Fruit fly (Drosophila melanogaster) whole organism, embryonic: Measurements from ENCODE around the gene CG32459.

Experiments used
- Ada2b ChIP-seq: fragments of 200-800 bp; sonication (Bioruptor generic); IDR thresholded peaks from 2 replicates; pipeline ENCODE4 v1.3.6; 2022; ENCODE audit warnings: missing biosample characterization, missing genetic modification characterization
- CG2889 ChIP-seq: fragments of 200-800 bp; sonication (Bioruptor generic); IDR thresholded peaks from 3 replicates; pipeline ENCODE4 v1.3.6; 2022; ENCODE audit warnings: missing biosample characterization, missing genetic modification characterization
- CG7963 ChIP-seq: fragments of 200-800 bp; sonication (Bioruptor generic); IDR thresholded peaks from 3 replicates; pipeline ENCODE4 v1.3.6; 2022; ENCODE audit warnings: missing biosample characterization, missing genetic modification characterization; ENCODE audit not compliant: partially characterized antibody
- Hsf ChIP-seq: fragments of 200-800 bp; sonication (Bioruptor generic); optimal IDR thresholded peaks from 3 replicates; lab custom pipeline; 2016; ENCODE audit warnings: missing biosample characterization, missing genetic modification characterization
- Sox100B ChIP-seq: fragments of 200-800 bp; sonication (Bioruptor generic); optimal IDR thresholded peaks from 3 replicates; lab custom pipeline; 2018; ENCODE audit warnings: missing biosample characterization, mild to moderate bottlenecking, missing genetic modification characterization
- cato ChIP-seq: fragments of 200-800 bp; sonication (Bioruptor generic); optimal IDR thresholded peaks from 2 replicates; lab custom pipeline; 2016; ENCODE audit warnings: missing biosample characterization, missing genetic modification characterization, borderline replicate concordance
- croc ChIP-seq: fragments of 200-800 bp; sonication (Bioruptor generic); conservative IDR thresholded peaks from 3 replicates; pipeline ENCODE4 v1.3.6; 2022; ENCODE audit warnings: missing biosample characterization, missing genetic modification characterization
- eyg ChIP-seq: fragments of 200-800 bp; sonication (Bioruptor generic); optimal IDR thresholded peaks from 3 replicates; lab custom pipeline; 2016; ENCODE audit warnings: missing biosample characterization, missing genetic modification characterization
- gsb-n ChIP-seq: fragments of 200-800 bp; sonication (Bioruptor generic); optimal IDR thresholded peaks from 3 replicates; lab custom pipeline; 2018; ENCODE audit warnings: missing biosample characterization, mild to moderate bottlenecking, missing genetic modification characterization
- lola ChIP-seq, 3 experiments: fragments of >200 bp in 2 of 3; fragments of 200-800 bp in 1 of 3; sonication (Bioruptor generic) in 1 of 3; optimal IDR thresholded peaks; 2 replicates each; lab custom pipeline; 2017 to 2019; ENCODE audit warnings: missing biosample characterization in 3 of 3, missing genetic modification characterization in 3 of 3, mild to moderate bottlenecking in 1 of 3, moderate library complexity in 1 of 3
- pita ChIP-seq: fragments of 200-800 bp; sonication (Bioruptor generic); optimal IDR thresholded peaks from 2 replicates; lab custom pipeline; 2017; ENCODE audit warnings: missing biosample characterization, mild to moderate bottlenecking, missing genetic modification characterization
- run ChIP-seq: fragments of 200-800 bp; sonication (Bioruptor generic); optimal IDR thresholded peaks from 3 replicates; lab custom pipeline; 2018; ENCODE audit warnings: missing biosample characterization, mild to moderate bottlenecking, missing genetic modification characterization

DNA sequence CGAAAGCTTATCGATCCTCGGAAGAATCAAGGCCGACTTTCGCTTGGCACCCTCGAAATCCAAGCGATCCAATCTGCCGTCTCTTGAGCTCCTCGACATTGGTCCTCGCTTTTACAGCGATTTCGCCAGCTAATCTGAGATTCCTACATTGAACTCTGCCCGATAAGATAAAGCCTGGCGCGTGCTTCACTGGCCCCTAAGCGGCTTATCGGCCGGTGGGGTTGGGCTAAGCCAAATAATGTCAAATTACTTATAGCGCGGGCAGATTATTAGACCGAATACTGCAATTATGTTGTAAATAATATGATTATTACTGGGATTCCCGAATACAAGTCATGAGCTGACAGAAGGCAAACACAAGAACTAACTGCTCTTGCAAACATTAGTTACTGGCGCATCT, 34.2 kb upstream of the CG32459 start:
- no peak for TF ChIP-seq CG2889 (GFP tag; lab: Robert Waterston, UW)
- no peak for TF ChIP-seq gsb-n
- TF ChIP-seq run (tag; lab: Kevin White, UChicago), result no peak
- no peak for TF ChIP-seq Ada2b
- no peak for TF ChIP-seq Hsf (GFP tag; lab: Kevin White, UChicago)
- no peak for TF ChIP-seq lola (GFP tag; optimal IDR thresholded peaks at IDR 0.05; lab: Kevin White, UChicago)
- TF ChIP-seq Sox100B (GFP tag; lab: Kevin White, UChicago), result no peak
- TF ChIP-seq cato, result no peak
- no peak for TF ChIP-seq pita (GFP tag; lab: Kevin White, UChicago)
- TF ChIP-seq croc (GFP tag; lab: Robert Waterston, UW), result no peak
- no peak for TF ChIP-seq CG7963 (GFP tag; lab: Robert Waterston, UW)
- no peak for TF ChIP-seq eyg
